Worm (Caenorhabditis elegans) whole organism, L4/young adult: Measurements from ENCODE around the gene F54D5.5.

Experiments
- W03F9.2 ChIP-seq: fragments of 150-350 bp; optimal IDR thresholded peaks from 2 replicates; lab custom pipeline; 2014; ENCODE audit warnings: missing biosample characterization, missing genetic modification characterization
- dao-5 ChIP-seq: sonication (generic microtip); optimal IDR thresholded peaks from 2 replicates; lab custom pipeline; 2016; ENCODE audit warnings: missing genotype, missing genetic modification characterization, moderate library complexity, missing compliant biosample characterization
- him-1 ChIP-seq: sonication (generic microtip); optimal IDR thresholded peaks from 2 replicates; lab custom pipeline; 2016; ENCODE audit warnings: missing genotype, missing genetic modification reagents, missing genetic modification characterization, missing compliant biosample characterization

F54D5.5 gene

DNA sequence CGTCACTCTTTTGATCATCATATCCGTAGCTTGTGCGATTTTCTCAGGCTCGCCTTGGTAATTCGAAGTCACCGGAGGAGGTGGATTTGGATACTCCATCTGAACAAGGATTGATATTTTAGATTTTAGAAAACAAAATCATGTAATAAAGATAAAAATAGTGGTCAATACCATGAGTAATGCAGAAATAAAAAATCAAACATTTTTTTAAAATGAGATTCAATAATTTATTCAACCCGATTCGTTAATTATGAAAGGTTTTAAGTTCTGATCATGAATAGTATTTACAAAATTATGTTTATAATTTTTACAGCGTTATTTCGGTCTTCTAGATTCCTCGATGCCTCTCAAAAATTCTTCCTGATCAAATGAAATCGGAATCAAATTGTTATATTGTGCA, 33.1 kb downstream of the F54D5.5 start, which contains the start of gene mdt-8:
Gene mdt-8, minus strand, starts transcription at position 101 of the 400 bp plus-strand sequence.
- TF ChIP-seq him-1 (tag; lab: Kevin White, UChicago), result no peak
- no peak for TF ChIP-seq W03F9.2 (tag; lab: Kevin White, UChicago)
- no peak for TF ChIP-seq dao-5 (tag; lab: Kevin White, UChicago)

DNA sequence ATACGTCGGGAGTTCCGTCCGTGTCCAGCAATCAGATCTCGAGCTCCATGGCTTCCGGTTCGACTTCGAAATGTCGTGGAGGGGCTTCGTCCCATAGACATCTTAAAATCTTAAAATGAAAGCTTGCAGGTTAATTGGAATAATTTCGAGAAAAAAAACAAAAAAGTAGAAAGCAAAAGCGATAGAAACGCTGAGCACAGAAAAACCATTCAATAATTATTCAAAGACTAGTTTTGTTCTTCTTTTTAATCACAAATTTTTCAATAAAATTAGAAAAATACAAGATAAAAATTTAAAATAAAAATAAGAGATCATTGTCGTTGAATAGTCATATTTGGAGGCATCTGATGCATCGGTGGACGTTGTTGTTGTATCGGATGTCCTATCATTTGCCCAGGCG, 39.9 kb downstream of the F54D5.5 start, which contains the start of gene age-1:
Gene age-1, minus strand, starts transcription at position 101 of the 400 bp plus-strand sequence.
- TF ChIP-seq him-1 (tag; lab: Kevin White, UChicago), result no peak

DNA sequence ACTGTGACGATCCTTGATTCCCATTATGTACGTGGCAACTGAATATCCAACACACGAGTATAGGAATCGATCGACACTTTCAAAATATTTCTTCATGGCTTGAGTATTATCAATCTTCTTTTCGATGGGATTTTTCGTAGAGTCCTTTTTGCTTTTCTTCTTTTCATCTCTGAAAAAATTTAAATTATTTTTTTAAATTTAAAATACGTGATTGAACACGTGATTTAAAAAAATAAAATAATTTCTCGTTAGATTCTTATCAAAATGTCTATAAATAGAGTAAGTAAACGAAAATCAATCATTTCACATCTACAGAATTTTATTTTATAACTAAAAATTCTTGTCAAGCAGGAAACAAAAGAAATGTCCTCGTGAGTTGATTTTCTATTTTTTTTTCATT, 45.5 kb downstream of the F54D5.5 start, which contains the start of gene Y62F5A.10:
Gene Y62F5A.10, plus strand, starts transcription at position 301 of the 400 bp plus-strand sequence.
- no peak for TF ChIP-seq dao-5 (tag; lab: Kevin White, UChicago)
- no peak for TF ChIP-seq W03F9.2 (tag; lab: Kevin White, UChicago)
- no peak for TF ChIP-seq him-1 (tag; lab: Kevin White, UChicago)

DNA sequence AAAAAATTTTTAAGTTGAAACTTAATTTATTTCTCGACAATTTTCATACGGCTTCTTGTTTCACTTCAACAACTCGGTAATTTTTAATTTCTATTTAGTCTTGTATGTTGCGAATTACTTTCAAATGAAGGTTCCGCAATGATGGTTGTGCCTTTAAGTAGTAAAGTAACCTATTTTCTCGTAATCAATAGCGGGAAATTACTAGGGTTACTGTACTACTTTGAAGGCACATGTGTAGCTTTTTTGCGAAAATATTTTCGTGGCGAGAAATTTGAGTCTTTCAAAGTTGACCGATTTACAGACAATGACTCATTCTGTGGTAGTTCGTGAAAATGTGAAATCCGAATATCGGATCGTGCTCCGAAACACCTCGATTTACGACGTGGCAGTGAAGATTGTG, 48.6 kb downstream of the F54D5.5 start, which contains the start of gene B0334.10:
Gene B0334.10, plus strand, starts transcription at position 301 of the 400 bp plus-strand sequence.
- TF ChIP-seq dao-5 (tag; lab: Kevin White, UChicago) (no peak), him-1 (tag; lab: Kevin White, UChicago) (no peak), W03F9.2 (tag; lab: Kevin White, UChicago) (no peak)

DNA sequence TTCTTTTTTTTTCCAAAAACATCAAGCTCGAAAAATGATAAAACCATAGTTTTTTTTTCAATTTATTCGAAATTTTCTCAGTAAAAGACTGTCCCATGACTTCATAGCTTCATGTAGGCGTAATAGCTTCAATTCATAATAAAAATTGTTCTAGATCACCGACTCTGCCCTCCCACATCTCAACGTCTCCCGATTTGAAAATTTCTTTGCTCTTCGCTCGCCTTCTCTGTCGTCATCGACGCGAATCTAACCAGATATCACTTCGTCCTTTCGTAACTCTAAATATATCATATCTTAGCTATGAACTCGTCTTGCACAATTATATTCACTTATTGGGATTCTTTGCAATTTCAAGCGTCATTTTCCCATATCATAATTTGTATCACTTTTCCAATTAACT, 52.0 kb downstream of the F54D5.5 start, which contains the start of gene srh-44:
Gene srh-44, plus strand, starts transcription at position 301 of the 400 bp plus-strand sequence.
- TF ChIP-seq him-1 (tag; lab: Kevin White, UChicago), result no peak
- no peak for TF ChIP-seq dao-5 (tag; lab: Kevin White, UChicago)
- no peak for TF ChIP-seq W03F9.2 (tag; lab: Kevin White, UChicago)
